Fruit fly (Drosophila melanogaster) whole organism, embryonic: ENCODE measurements around the gene Ostgamma.

Experiments
- Ada2b ChIP-seq: fragments of 200-800 bp; sonication (Bioruptor generic); IDR thresholded peaks from 2 replicates; pipeline ENCODE4 v1.3.6; 2022; ENCODE audit warnings: missing biosample characterization, missing genetic modification characterization
- Asciz ChIP-seq: fragments of 200-800 bp; sonication (Bioruptor generic); optimal IDR thresholded peaks from 2 replicates; lab custom pipeline; 2017; ENCODE audit warnings: missing biosample characterization, mild to moderate bottlenecking, missing genetic modification characterization, missing genetic modification reagents
- B-H2 ChIP-seq: fragments of 200-800 bp; sonication (Bioruptor generic); optimal IDR thresholded peaks from 2 replicates; lab custom pipeline; 2018; ENCODE audit warnings: missing biosample characterization, mild to moderate bottlenecking, missing genetic modification characterization
- Bdp1 ChIP-seq: fragments of 200-800 bp; sonication (Bioruptor generic); optimal IDR thresholded peaks from 3 replicates; lab custom pipeline; 2016; ENCODE audit warnings: missing biosample characterization, missing genetic modification characterization
- CG11093 ChIP-seq: fragments of 200-800 bp; sonication (Bioruptor generic); IDR thresholded peaks from 3 replicates; pipeline ENCODE4 v1.3.6; 2022; ENCODE audit warnings: missing biosample characterization, missing genetic modification characterization
- CG1233 ChIP-seq: fragments of 200-800 bp; sonication (Bioruptor generic); optimal IDR thresholded peaks from 4 replicates; lab custom pipeline; 2018; ENCODE audit warnings: missing biosample characterization, mild to moderate bottlenecking, missing genetic modification characterization
- CG12391 ChIP-seq: fragments of 200-800 bp; sonication (Bioruptor generic); optimal IDR thresholded peaks from 3 replicates; lab custom pipeline; 2018; ENCODE audit warnings: missing biosample characterization, mild to moderate bottlenecking, missing genetic modification characterization, moderate library complexity
- CG13123 ChIP-seq: fragments of 200-800 bp; sonication (Bioruptor generic); optimal IDR thresholded peaks from 2 replicates; lab custom pipeline; 2016; ENCODE audit warnings: missing biosample characterization, missing genetic modification characterization
- CG13894 ChIP-seq: fragments of 200-800 bp; sonication (Bioruptor generic); optimal IDR thresholded peaks from 3 replicates; lab custom pipeline; 2018; ENCODE audit warnings: missing biosample characterization, mild to moderate bottlenecking, missing genetic modification characterization, moderate library complexity
- CG15514 ChIP-seq: fragments of 200-800 bp; sonication (Bioruptor generic); optimal IDR thresholded peaks from 3 replicates; lab custom pipeline; 2017; ENCODE audit warnings: missing biosample characterization, missing genetic modification characterization, mild to moderate bottlenecking, moderate library complexity, missing genetic modification reagents
- CG1602 ChIP-seq: fragments of 200-800 bp; sonication (Bioruptor generic); optimal IDR thresholded peaks from 3 replicates; lab custom pipeline; 2016; ENCODE audit warnings: missing biosample characterization, missing genetic modification characterization
- CG17361 ChIP-seq: fragments of 200-800 bp; sonication (Bioruptor generic); IDR thresholded peaks from 3 replicates; pipeline ENCODE4 v1.3.6; 2022; ENCODE audit warnings: missing biosample characterization, missing genetic modification characterization
- CG18262 ChIP-seq: fragments of 200-800 bp; optimal IDR thresholded peaks from 3 replicates; lab custom pipeline; 2019; ENCODE audit warnings: missing biosample characterization, mild to moderate bottlenecking, missing genetic modification characterization, moderate library complexity
- CG31441 ChIP-seq: fragments of 200-800 bp; sonication (Bioruptor generic); IDR thresholded peaks from 2 replicates; pipeline ENCODE4 v1.3.6; 2022; ENCODE audit warnings: missing biosample characterization, missing genetic modification characterization
- CG3163 ChIP-seq: fragments of 200-800 bp; sonication (Bioruptor generic); optimal IDR thresholded peaks from 3 replicates; lab custom pipeline; 2016; ENCODE audit warnings: missing biosample characterization, missing genetic modification characterization
- CG32772 ChIP-seq: fragments of 200-800 bp; sonication (Bioruptor generic); IDR thresholded peaks from 2 replicates; pipeline ENCODE4 v1.3.6; 2022; ENCODE audit warnings: missing biosample characterization, missing genetic modification characterization
- CG3281 ChIP-seq: fragments of 200-800 bp; sonication (Bioruptor generic); optimal IDR thresholded peaks from 3 replicates; lab custom pipeline; 2017; ENCODE audit warnings: missing biosample characterization, mild to moderate bottlenecking, missing genetic modification characterization
- CG4617 ChIP-seq: fragments of 200-800 bp; sonication (Bioruptor generic); optimal IDR thresholded peaks from 3 replicates; lab custom pipeline; 2016; ENCODE audit warnings: missing biosample characterization, missing genetic modification characterization, borderline replicate concordance
- CG5180 ChIP-seq: fragments of 200-800 bp; sonication (Bioruptor generic); optimal IDR thresholded peaks from 3 replicates; lab custom pipeline; 2017; ENCODE audit warnings: missing biosample characterization, missing genetic modification characterization, mild to moderate bottlenecking, moderate library complexity, missing genetic modification reagents
- CG7839 ChIP-seq: fragments of 200-800 bp; sonication (Bioruptor generic); optimal IDR thresholded peaks from 3 replicates; lab custom pipeline; 2018; ENCODE audit warnings: missing biosample characterization, mild to moderate bottlenecking, missing genetic modification characterization, moderate library complexity
- CG9932 ChIP-seq: fragments of 200-800 bp; sonication (Bioruptor generic); IDR thresholded peaks from 2 replicates; pipeline ENCODE4 v1.3.6; 2022; ENCODE audit warnings: missing biosample characterization, missing genetic modification characterization
- Eip74EF ChIP-seq, 2 experiments: fragments of 200-800 bp in 1 of 2; fragments of >200 bp in 1 of 2; sonication (Bioruptor generic) in 1 of 2; optimal IDR thresholded peaks; 2 replicates each; lab custom pipeline; 2017 to 2019; ENCODE audit warnings: missing biosample characterization in 2 of 2, missing genetic modification characterization in 2 of 2, mild to moderate bottlenecking in 1 of 2, moderate library complexity in 1 of 2
- Ets65A ChIP-seq: fragments of 200-800 bp; sonication (Bioruptor generic); peaks from one replicate; lab custom pipeline; 2016; ENCODE audit warnings: missing biosample characterization, missing genetic modification characterization
- Fer3 ChIP-seq: fragments of 200-800 bp; sonication (Bioruptor generic); optimal IDR thresholded peaks from 2 replicates; lab custom pipeline; 2018; ENCODE audit warnings: missing biosample characterization, mild to moderate bottlenecking, missing genetic modification characterization, moderate library complexity
- Gsc ChIP-seq: fragments of 200-800 bp; sonication (Bioruptor generic); IDR thresholded peaks from 2 replicates; pipeline ENCODE4 v1.3.6; 2022; ENCODE audit warnings: missing biosample characterization, missing genetic modification characterization
- H2.0 ChIP-seq: fragments of 200-800 bp; sonication (Bioruptor generic); IDR thresholded peaks from 2 replicates; pipeline ENCODE4 v1.3.6; 2022; ENCODE audit warnings: missing biosample characterization, missing genetic modification characterization
- Hey ChIP-seq: fragments of 200-800 bp; sonication (Bioruptor generic); optimal IDR thresholded peaks from 3 replicates; lab custom pipeline; 2018; ENCODE audit warnings: missing biosample characterization, mild to moderate bottlenecking, missing genetic modification characterization
- Hmr ChIP-seq: fragments of 200-800 bp; sonication (Bioruptor generic); optimal IDR thresholded peaks from 3 replicates; lab custom pipeline; 2017; ENCODE audit warnings: mild to moderate bottlenecking, missing biosample characterization, missing genetic modification reagents, missing genetic modification characterization
- Poxn ChIP-seq: fragments of 200-800 bp; sonication (Bioruptor generic); IDR thresholded peaks from 2 replicates; pipeline ENCODE4 v1.3.6; 2022; ENCODE audit warnings: missing biosample characterization, missing genetic modification characterization
- TFAM ChIP-seq: fragments of 200-800 bp; sonication (Bioruptor generic); optimal IDR thresholded peaks from 2 replicates; lab custom pipeline; 2017; ENCODE audit warnings: missing biosample characterization, missing genetic modification characterization, inconsistent platforms
- Usf ChIP-seq: fragments of 200-800 bp; sonication (Bioruptor generic); optimal IDR thresholded peaks from 2 replicates; lab custom pipeline; 2017; ENCODE audit warnings: missing genotype, missing biosample characterization, missing genetic modification characterization
- ato ChIP-seq: fragments of 200-800 bp; sonication (Bioruptor generic); IDR thresholded peaks from 2 replicates; pipeline ENCODE4 v1.3.6; 2022; ENCODE audit warnings: missing biosample characterization, missing genetic modification characterization; ENCODE audit not compliant: partially characterized antibody
- bab2 ChIP-seq: fragments of 200-800 bp; sonication (Bioruptor generic); optimal IDR thresholded peaks from 2 replicates; lab custom pipeline; 2016; ENCODE audit warnings: missing biosample characterization, missing genetic modification characterization
- cad ChIP-seq: fragments of >200 bp; optimal IDR thresholded peaks from 2 replicates; lab custom pipeline; 2017; ENCODE audit warnings: missing biosample characterization, missing genetic modification characterization
- chn ChIP-seq: fragments of 200-800 bp; sonication (Bioruptor generic); optimal IDR thresholded peaks from 2 replicates; lab custom pipeline; 2016; ENCODE audit warnings: missing biosample characterization, missing genetic modification characterization
- croc ChIP-seq: fragments of 200-800 bp; sonication (Bioruptor generic); conservative IDR thresholded peaks from 3 replicates; pipeline ENCODE4 v1.3.6; 2022; ENCODE audit warnings: missing biosample characterization, missing genetic modification characterization
- esg ChIP-seq: fragments of 200-800 bp; sonication (Bioruptor generic); conservative IDR thresholded peaks from 2 replicates; pipeline ENCODE4 v1.3.6; 2022; ENCODE audit warnings: missing biosample characterization, missing genetic modification characterization
- fru ChIP-seq: fragments of >200 bp; optimal IDR thresholded peaks from 2 replicates; lab custom pipeline; 2017
- gcm ChIP-seq: fragments of 200-800 bp; sonication (Bioruptor generic); optimal IDR thresholded peaks from 2 replicates; lab custom pipeline; 2019; ENCODE audit warnings: missing biosample characterization, mild to moderate bottlenecking, missing genetic modification characterization, moderate library complexity
- hbn ChIP-seq: fragments of 200-800 bp; sonication (Bioruptor generic); IDR thresholded peaks from 2 replicates; pipeline ENCODE4 v1.3.6; 2022; ENCODE audit warnings: missing biosample characterization, missing genetic modification characterization; ENCODE audit not compliant: partially characterized antibody
- insv ChIP-seq, 2 experiments: fragments of 200-800 bp; sonication (Bioruptor generic); optimal IDR thresholded peaks; 3 replicates each; lab custom pipeline; 2016 to 2018; ENCODE audit warnings: missing biosample characterization in 2 of 2, missing genetic modification characterization in 2 of 2
- klu ChIP-seq: fragments of 200-800 bp; sonication (Bioruptor generic); IDR thresholded peaks from 2 replicates; pipeline ENCODE4 v1.3.6; 2022; ENCODE audit warnings: missing biosample characterization, missing genetic modification characterization
- knrl ChIP-seq: fragments of 200-800 bp; sonication (Bioruptor generic); IDR thresholded peaks from 3 replicates; pipeline ENCODE4 v1.3.6; 2022; ENCODE audit warnings: missing biosample characterization, missing genetic modification characterization; ENCODE audit not compliant: partially characterized antibody
- mirr ChIP-seq: fragments of 200-800 bp; sonication (Bioruptor generic); optimal IDR thresholded peaks from 3 replicates; lab custom pipeline; 2018; ENCODE audit warnings: missing biosample characterization, mild to moderate bottlenecking, missing genetic modification characterization
- mld ChIP-seq: fragments of 200-800 bp; sonication (Bioruptor generic); IDR thresholded peaks from 3 replicates; pipeline ENCODE4 v1.3.6; 2022; ENCODE audit warnings: missing biosample characterization, missing genetic modification characterization; ENCODE audit not compliant: partially characterized antibody
- pan ChIP-seq, 4 experiments: fragments of >200 bp in 3 of 4; fragments of 200-800 bp in 1 of 4; sonication (Bioruptor generic) in 1 of 4; optimal IDR thresholded peaks in 3 of 4; IDR thresholded peaks in 1 of 4; 2 replicates each; pipeline versions ENCODE4 v1.3.6 to Lab custom; 2017 to 2022; ENCODE audit warnings: missing biosample characterization in 2 of 4, missing genetic modification characterization in 2 of 4, mixed read lengths in 1 of 4
- pnt ChIP-seq: fragments of 200-800 bp; sonication (Bioruptor generic); optimal IDR thresholded peaks from 3 replicates; lab custom pipeline; 2016; ENCODE audit warnings: missing biosample characterization, missing genetic modification characterization
- scrt ChIP-seq: fragments of 200-800 bp; sonication (Bioruptor generic); optimal IDR thresholded peaks from 2 replicates; lab custom pipeline; 2018; ENCODE audit warnings: missing biosample characterization, mild to moderate bottlenecking, missing genetic modification characterization, moderate library complexity
- toy ChIP-seq: fragments of 200-800 bp; sonication (Bioruptor generic); IDR thresholded peaks from 2 replicates; pipeline ENCODE4 v1.3.6; 2022; ENCODE audit warnings: missing biosample characterization, missing genetic modification characterization
- tx ChIP-seq: fragments of 200-800 bp; sonication (Bioruptor generic); optimal IDR thresholded peaks from 2 replicates; lab custom pipeline; 2016; ENCODE audit warnings: missing biosample characterization, missing genetic modification characterization
- vnd ChIP-seq: fragments of 200-800 bp; sonication (Bioruptor generic); IDR thresholded peaks from 3 replicates; pipeline ENCODE4 v1.3.6; 2022; ENCODE audit warnings: missing biosample characterization, missing genetic modification characterization; ENCODE audit not compliant: partially characterized antibody

The Ostgamma gene

DNA sequence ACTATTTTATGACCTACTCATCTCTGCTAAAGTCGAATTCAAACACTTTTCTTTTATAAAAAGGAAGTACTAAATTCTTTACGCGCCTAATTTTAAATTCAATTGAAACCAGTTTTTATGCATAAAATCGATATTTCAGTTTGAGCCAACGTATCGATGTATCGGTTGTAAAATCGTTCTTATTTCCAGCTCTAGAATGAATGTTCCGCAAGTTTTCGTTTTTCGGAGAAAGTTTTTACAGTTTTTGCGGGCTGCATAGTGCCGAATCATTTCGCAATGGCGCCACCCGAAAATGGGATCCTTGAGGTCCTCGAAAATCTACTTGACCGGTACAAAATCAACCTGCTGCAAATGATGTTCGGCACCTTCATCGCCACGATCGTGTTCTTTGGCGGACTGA is 2.6 kb downstream of the Ostgamma start, which contains the start of gene CG7840 (continued):
- TF ChIP-seq H2.0 (GFP tag; lab: Robert Waterston, UW): no peak
- TF ChIP-seq B-H2: no peak
- no peak for TF ChIP-seq CG1602 (GFP tag; lab: Kevin White, UChicago)
- no peak for TF ChIP-seq CG4617 (GFP tag; lab: Kevin White, UChicago)
- no peak for TF ChIP-seq chn (GFP tag; lab: Kevin White, UChicago)
- TF ChIP-seq Bdp1: no peak
- TF ChIP-seq CG5180: no peak
- TF ChIP-seq CG11093: no peak
- TF ChIP-seq CG12391 (tag; lab: Kevin White, UChicago): no peak
- no peak for TF ChIP-seq fru
- no peak for TF ChIP-seq tx
- TF ChIP-seq gcm (GFP tag; lab: Kevin White, UChicago): no peak
- TF ChIP-seq Eip74EF (GFP tag; optimal IDR thresholded peaks at IDR 0.05; lab: Kevin White, UChicago): no peak
- TF ChIP-seq knrl: peak; percentile 85
- no peak for TF ChIP-seq TFAM (GFP tag; lab: Kevin White, UChicago)
- no peak for TF ChIP-seq cad (GFP tag; lab: Kevin White, UChicago)
- no peak for TF ChIP-seq esg
- TF ChIP-seq Fer3 (tag; lab: Kevin White, UChicago): no peak
- TF ChIP-seq Gsc (GFP tag; lab: Robert Waterston, UW): no peak
- no peak for TF ChIP-seq Hey (tag; lab: Kevin White, UChicago)
- peak; percentile 78 for TF ChIP-seq mld
- no peak for TF ChIP-seq mirr (GFP tag; lab: Kevin White, UChicago)
- no peak for TF ChIP-seq bab2 (GFP tag; lab: Kevin White, UChicago)
- no peak for TF ChIP-seq Hmr (GFP tag; lab: Kevin White, UChicago)
- TF ChIP-seq Poxn (GFP tag; lab: Robert Waterston, UW): no peak
- no peak for TF ChIP-seq CG17361 (GFP tag; lab: Robert Waterston, UW)
- peak; percentile 94 for TF ChIP-seq hbn
- no peak for TF ChIP-seq CG3281 (GFP tag; lab: Kevin White, UChicago)
- no peak for TF ChIP-seq pan (optimal IDR thresholded peaks at IDR 0.05; lab: Kevin White, UChicago)
- no peak for TF ChIP-seq pan (GFP tag; optimal IDR thresholded peaks at IDR 0.05 in 1 of 2, IDR thresholded peaks at IDR 0.05 in 1 of 2)
- no peak for TF ChIP-seq CG32772 (GFP tag; lab: Robert Waterston, UW)
- TF ChIP-seq Ets65A (GFP tag; lab: Kevin White, UChicago): no peak
- no peak for TF ChIP-seq pnt (GFP tag; lab: Kevin White, UChicago)
- no peak for TF ChIP-seq CG9932 (GFP tag; lab: Robert Waterston, UW)
- TF ChIP-seq CG13123 (GFP tag; lab: Kevin White, UChicago): no peak
- peak; percentile 74 for TF ChIP-seq ato (GFP tag; lab: Robert Waterston, UW)
- no peak for TF ChIP-seq CG31441
- TF ChIP-seq Ada2b (GFP tag; lab: Robert Waterston, UW): no peak
- TF ChIP-seq scrt (GFP tag; lab: Kevin White, UChicago): no peak
- no peak for TF ChIP-seq CG7839 (tag; lab: Kevin White, UChicago)
- TF ChIP-seq CG15514 (GFP tag; lab: Kevin White, UChicago): peak; percentile 54
- TF ChIP-seq Usf (GFP tag; lab: Kevin White, UChicago): no peak
- no peak for TF ChIP-seq croc (GFP tag; lab: Robert Waterston, UW)
- no peak for TF ChIP-seq CG13894 (tag; lab: Kevin White, UChicago)
- no peak for TF ChIP-seq toy (GFP tag; lab: Robert Waterston, UW)
- TF ChIP-seq CG1233 (GFP tag; lab: Kevin White, UChicago): no peak
- TF ChIP-seq CG3163 (GFP tag; lab: Kevin White, UChicago): no peak
- no peak for TF ChIP-seq insv (GFP tag; optimal IDR thresholded peaks at IDR 0.05; lab: Kevin White, UChicago)
- TF ChIP-seq Asciz (GFP tag; lab: Kevin White, UChicago): no peak
- no peak for TF ChIP-seq CG18262 (tag; lab: Kevin White, UChicago)
- no peak for TF ChIP-seq klu (GFP tag; lab: Robert Waterston, UW)
- peak; percentile 67; the same call in 2 of the 3 replicates for TF ChIP-seq vnd
